Worm (Caenorhabditis elegans): ENCODE data around the gene tbc-1.
"Not testable (repeated sequence)": the region's sequence is repeated elsewhere in the genome, so short reads cannot be mapped to it uniquely, and the experiment has no call there.

- not testable (repeated sequence) for TF ChIP-seq flt-1 (GFP tag; IDR thresholded peaks at IDR 0.05); klf-2 (GFP tag; conservative IDR thresholded peaks at IDR 0.05)
These were observed 4.0 kb upstream of the tbc-1 start, which contains the start of gene F20D1.22 for ce11 chrX:14966515-14966914.
